Fruit fly (Drosophila melanogaster) whole organism, embryonic: ENCODE data around the gene RapGAP1.
A peak's percentile ranks its signal among the peaks of the same experiment; 100 is the strongest.

Experiments used
- B-H1 ChIP-seq: fragments of 200-800 bp; sonication (Bioruptor generic); IDR thresholded peaks from 3 replicates; pipeline ENCODE4 v1.3.6; 2022; ENCODE audit warnings: missing biosample characterization, missing genetic modification characterization
- Bdp1 ChIP-seq: fragments of 200-800 bp; sonication (Bioruptor generic); optimal IDR thresholded peaks from 3 replicates; lab custom pipeline; 2016; ENCODE audit warnings: missing biosample characterization, missing genetic modification characterization
- CG11085 ChIP-seq: fragments of 200-800 bp; sonication (Bioruptor generic); IDR thresholded peaks from 2 replicates; pipeline ENCODE4 v1.3.6; 2022; ENCODE audit warnings: missing biosample characterization, missing genetic modification characterization
- CG13296 ChIP-seq: fragments of 200-800 bp; sonication (Bioruptor generic); optimal IDR thresholded peaks from 3 replicates; lab custom pipeline; 2018; ENCODE audit warnings: missing biosample characterization, mild to moderate bottlenecking, missing genetic modification characterization
- CG14014 ChIP-seq: fragments of 200-800 bp; sonication (Bioruptor generic); IDR thresholded peaks from 2 replicates; pipeline ENCODE4 v1.3.6; 2022; ENCODE audit warnings: missing biosample characterization, missing genetic modification characterization
- CG1529 ChIP-seq: fragments of 200-800 bp; sonication (Bioruptor generic); optimal IDR thresholded peaks from 3 replicates; lab custom pipeline; 2018; ENCODE audit warnings: missing biosample characterization, missing genetic modification characterization
- CG18262 ChIP-seq: fragments of 200-800 bp; optimal IDR thresholded peaks from 3 replicates; lab custom pipeline; 2019; ENCODE audit warnings: missing biosample characterization, mild to moderate bottlenecking, missing genetic modification characterization, moderate library complexity
- CG2199 ChIP-seq: fragments of 200-800 bp; sonication (Bioruptor generic); IDR thresholded peaks from 3 replicates; pipeline ENCODE4 v1.3.6; 2022; ENCODE audit warnings: missing biosample characterization, missing genetic modification characterization
- CG2678 ChIP-seq: fragments of 200-800 bp; sonication (Bioruptor generic); optimal IDR thresholded peaks from 3 replicates; lab custom pipeline; 2019; ENCODE audit warnings: missing biosample characterization, mild to moderate bottlenecking, missing genetic modification characterization, moderate library complexity
- CG2875 ChIP-seq: fragments of 200-800 bp; sonication (Bioruptor generic); optimal IDR thresholded peaks from 2 replicates; lab custom pipeline; 2017; ENCODE audit warnings: missing biosample characterization, mild to moderate bottlenecking, missing genetic modification characterization, missing genetic modification reagents
- CG4360 ChIP-seq: fragments of 200-800 bp; sonication (Bioruptor generic); IDR thresholded peaks from 2 replicates; pipeline ENCODE4 v1.3.6; 2022; ENCODE audit warnings: missing biosample characterization, missing genetic modification characterization
- CG7357 ChIP-seq: fragments of 200-800 bp; sonication (Bioruptor generic); IDR thresholded peaks from 3 replicates; pipeline ENCODE4 v1.3.6; 2022; ENCODE audit warnings: missing biosample characterization, missing genetic modification characterization
- CG7786 ChIP-seq: fragments of 200-800 bp; sonication (Bioruptor generic); optimal IDR thresholded peaks from 2 replicates; lab custom pipeline; 2016; ENCODE audit warnings: missing biosample characterization, missing genetic modification characterization
- CG7839 ChIP-seq: fragments of 200-800 bp; sonication (Bioruptor generic); optimal IDR thresholded peaks from 3 replicates; lab custom pipeline; 2018; ENCODE audit warnings: missing biosample characterization, mild to moderate bottlenecking, missing genetic modification characterization, moderate library complexity
- CG7963 ChIP-seq: fragments of 200-800 bp; sonication (Bioruptor generic); IDR thresholded peaks from 3 replicates; pipeline ENCODE4 v1.3.6; 2022; ENCODE audit warnings: missing biosample characterization, missing genetic modification characterization; ENCODE audit not compliant: partially characterized antibody
- CG8944 ChIP-seq: fragments of 200-800 bp; sonication (Bioruptor generic); optimal IDR thresholded peaks from 3 replicates; lab custom pipeline; 2016; ENCODE audit warnings: missing biosample characterization, missing genetic modification characterization
- CG9609 ChIP-seq: fragments of 200-800 bp; sonication (Bioruptor generic); optimal IDR thresholded peaks from 3 replicates; lab custom pipeline; 2016; ENCODE audit warnings: missing biosample characterization, missing genetic modification characterization
- CG9797 ChIP-seq: fragments of 200-800 bp; sonication (Bioruptor generic); optimal IDR thresholded peaks from 3 replicates; lab custom pipeline; 2018; ENCODE audit warnings: missing biosample characterization, mild to moderate bottlenecking, missing genetic modification characterization
- CG9876 ChIP-seq: fragments of 200-800 bp; sonication (Bioruptor generic); optimal IDR thresholded peaks from 2 replicates; lab custom pipeline; 2016; ENCODE audit warnings: missing biosample characterization, missing genetic modification characterization
- Camta ChIP-seq: fragments of 200-800 bp; sonication (Bioruptor generic); optimal IDR thresholded peaks from 2 replicates; lab custom pipeline; 2016; ENCODE audit warnings: missing biosample characterization, missing genetic modification characterization
- Dad ChIP-seq: fragments of 200-800 bp; sonication (Bioruptor generic); optimal IDR thresholded peaks from 3 replicates; lab custom pipeline; 2016; ENCODE audit warnings: missing biosample characterization, missing genetic modification characterization
- Dbx ChIP-seq: fragments of 200-800 bp; sonication (Bioruptor generic); IDR thresholded peaks from 3 replicates; pipeline ENCODE4 v1.3.6; 2022; ENCODE audit warnings: missing biosample characterization, missing genetic modification characterization
- Dll ChIP-seq: fragments of 200-800 bp; sonication (Bioruptor generic); IDR thresholded peaks from 4 replicates; pipeline ENCODE4 v1.3.6; 2022; ENCODE audit warnings: missing biosample characterization, missing genetic modification characterization; ENCODE audit not compliant: partially characterized antibody
- HLHmδ ChIP-seq: fragments of 200-800 bp; sonication (Bioruptor generic); optimal IDR thresholded peaks from 2 replicates; lab custom pipeline; 2018; ENCODE audit warnings: missing biosample characterization, mild to moderate bottlenecking, missing genetic modification characterization, moderate library complexity
- Hr3 ChIP-seq: fragments of 200-800 bp; sonication (Bioruptor generic); optimal IDR thresholded peaks from 3 replicates; lab custom pipeline; 2016; ENCODE audit warnings: missing biosample characterization, missing genetic modification characterization
- Kr ChIP-seq: fragments of 200-800 bp; sonication (Bioruptor generic); optimal IDR thresholded peaks from 2 replicates; lab custom pipeline; 2017; ENCODE audit warnings: missing biosample characterization, mild to moderate bottlenecking, missing genetic modification characterization
- Meics ChIP-seq: fragments of 200-800 bp; sonication (Bioruptor generic); optimal IDR thresholded peaks from 2 replicates; lab custom pipeline; 2017; ENCODE audit warnings: missing biosample characterization, mild to moderate bottlenecking, missing genetic modification characterization
- NFAT ChIP-seq: fragments of 200-800 bp; sonication (Bioruptor generic); IDR thresholded peaks from 2 replicates; pipeline ENCODE4 v1.3.6; 2022; ENCODE audit warnings: missing biosample characterization, missing genetic modification characterization
- Ptx1 ChIP-seq: fragments of 200-800 bp; sonication (Bioruptor generic); IDR thresholded peaks from 2 replicates; pipeline ENCODE4 v1.3.6; 2022; ENCODE audit warnings: missing biosample characterization, missing genetic modification characterization
- Sox102F ChIP-seq: fragments of 200-800 bp; sonication (Bioruptor generic); optimal IDR thresholded peaks from 2 replicates; lab custom pipeline; 2018; ENCODE audit warnings: missing biosample characterization, mild to moderate bottlenecking, missing genetic modification characterization, moderate library complexity
- amos ChIP-seq: fragments of 200-800 bp; sonication (Bioruptor generic); IDR thresholded peaks from 2 replicates; pipeline ENCODE4 v1.3.6; 2022; ENCODE audit warnings: missing biosample characterization, missing genetic modification characterization; ENCODE audit not compliant: partially characterized antibody
- aop ChIP-seq: fragments of 200-800 bp; sonication (Bioruptor generic); IDR thresholded peaks from 2 replicates; pipeline ENCODE4 v1.3.6; 2022; ENCODE audit warnings: missing biosample characterization, missing genetic modification characterization
- bbx ChIP-seq: fragments of 200-800 bp; sonication (Bioruptor generic); IDR thresholded peaks from 2 replicates; pipeline ENCODE4 v1.3.6; 2022; ENCODE audit warnings: missing biosample characterization, missing genetic modification characterization; ENCODE audit not compliant: partially characterized antibody
- bigmax ChIP-seq: fragments of 200-800 bp; sonication (Bioruptor generic); optimal IDR thresholded peaks from 2 replicates; lab custom pipeline; 2018; ENCODE audit warnings: missing biosample characterization, mild to moderate bottlenecking, missing genetic modification characterization
- emc ChIP-seq: fragments of 200-800 bp; sonication (Bioruptor generic); optimal IDR thresholded peaks from 2 replicates; lab custom pipeline; 2016; ENCODE audit warnings: missing biosample characterization, missing genetic modification characterization
- fd96Cb ChIP-seq: fragments of 200-800 bp; sonication (Bioruptor generic); optimal IDR thresholded peaks from 2 replicates; lab custom pipeline; 2018; ENCODE audit warnings: missing biosample characterization, mild to moderate bottlenecking, missing genetic modification characterization, moderate library complexity
- gcm ChIP-seq: fragments of 200-800 bp; sonication (Bioruptor generic); optimal IDR thresholded peaks from 2 replicates; lab custom pipeline; 2019; ENCODE audit warnings: missing biosample characterization, mild to moderate bottlenecking, missing genetic modification characterization, moderate library complexity
- inv ChIP-seq: fragments of 200-800 bp; sonication (Bioruptor generic); IDR thresholded peaks from 2 replicates; pipeline ENCODE4 v1.3.6; 2022; ENCODE audit warnings: missing biosample characterization, missing genetic modification characterization; ENCODE audit not compliant: partially characterized antibody
- jigr1 ChIP-seq: fragments of 200-800 bp; sonication (Bioruptor generic); IDR thresholded peaks from 3 replicates; pipeline ENCODE4 v1.3.6; 2022; ENCODE audit warnings: missing biosample characterization, missing genetic modification characterization
- knrl ChIP-seq: fragments of 200-800 bp; sonication (Bioruptor generic); IDR thresholded peaks from 3 replicates; pipeline ENCODE4 v1.3.6; 2022; ENCODE audit warnings: missing biosample characterization, missing genetic modification characterization; ENCODE audit not compliant: partially characterized antibody
- mirr ChIP-seq: fragments of 200-800 bp; sonication (Bioruptor generic); optimal IDR thresholded peaks from 3 replicates; lab custom pipeline; 2018; ENCODE audit warnings: missing biosample characterization, mild to moderate bottlenecking, missing genetic modification characterization
- nmo ChIP-seq: fragments of 200-800 bp; sonication (Bioruptor generic); optimal IDR thresholded peaks from 2 replicates; lab custom pipeline; 2018; ENCODE audit warnings: missing biosample characterization, mild to moderate bottlenecking, missing genetic modification characterization, moderate library complexity
- nom ChIP-seq: fragments of 200-800 bp; sonication (Bioruptor generic); optimal IDR thresholded peaks from 2 replicates; lab custom pipeline; 2017; ENCODE audit warnings: missing biosample characterization, missing genetic modification characterization, mild to moderate bottlenecking, moderate library complexity, missing genetic modification reagents
- onecut ChIP-seq: fragments of 200-800 bp; sonication (Bioruptor generic); IDR thresholded peaks from 2 replicates; pipeline ENCODE4 v1.3.6; 2022; ENCODE audit warnings: missing biosample characterization, missing genetic modification characterization
- row ChIP-seq: fragments of 200-800 bp; sonication (Bioruptor generic); IDR thresholded peaks from 3 replicates; pipeline ENCODE4 v1.3.6; 2022; ENCODE audit warnings: missing biosample characterization, missing genetic modification characterization
- scrt ChIP-seq: fragments of 200-800 bp; sonication (Bioruptor generic); optimal IDR thresholded peaks from 2 replicates; lab custom pipeline; 2018; ENCODE audit warnings: missing biosample characterization, mild to moderate bottlenecking, missing genetic modification characterization, moderate library complexity
- so ChIP-seq: fragments of 200-800 bp; sonication (Bioruptor generic); IDR thresholded peaks from 3 replicates; pipeline ENCODE4 v1.3.6; 2022; ENCODE audit warnings: missing biosample characterization, missing genetic modification characterization
- trem ChIP-seq: fragments of 200-800 bp; optimal IDR thresholded peaks from 3 replicates; lab custom pipeline; 2019; ENCODE audit warnings: missing biosample characterization, mild to moderate bottlenecking, missing genetic modification characterization, moderate library complexity
- yki ChIP-seq: fragments of >200 bp; optimal IDR thresholded peaks from 3 replicates; lab custom pipeline; 2018
- zen2 ChIP-seq: fragments of 200-800 bp; sonication (Bioruptor generic); IDR thresholded peaks from 3 replicates; pipeline ENCODE4 v1.3.6; 2022; ENCODE audit warnings: missing biosample characterization, missing genetic modification characterization; ENCODE audit not compliant: partially characterized antibody

RapGAP1 gene

DNA sequence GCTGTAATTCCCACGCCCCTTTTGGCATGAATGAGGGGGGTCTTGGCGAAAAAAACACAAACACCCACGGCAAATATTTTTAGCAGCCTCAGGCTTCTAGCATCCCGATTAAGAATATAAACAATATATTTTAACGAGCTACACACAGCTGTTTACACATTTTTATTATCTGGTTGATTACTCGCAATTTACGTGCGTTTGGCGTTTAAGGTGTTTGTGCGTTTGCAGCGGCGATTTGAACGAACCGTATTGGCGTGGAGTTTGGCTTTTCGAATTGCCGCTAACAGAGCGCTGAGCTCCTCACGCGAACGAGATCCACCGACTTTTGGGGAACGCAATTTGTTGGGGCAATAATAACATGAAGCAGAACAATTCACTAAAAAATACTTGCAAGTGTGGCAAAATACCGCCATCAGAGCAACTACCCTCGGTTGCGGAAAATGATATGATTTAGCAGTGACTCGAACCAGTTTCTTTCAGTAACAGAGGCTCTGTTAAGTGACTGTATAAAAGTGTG, 82.7 kb downstream of the RapGAP1 start, which contains the start of gene Ziz (continued):
- TF ChIP-seq bbx (GFP tag; lab: Robert Waterston, UW) (peak; percentile 81), jigr1 (no peak), CG1529 (GFP tag; lab: Kevin White, UChicago) (no peak), Sox102F (GFP tag; lab: Kevin White, UChicago) (no peak), CG13296 (GFP tag; lab: Kevin White, UChicago) (peak; percentile 62), CG7963 (GFP tag; lab: Robert Waterston, UW) (no peak), yki (no peak), nmo (GFP tag; lab: Kevin White, UChicago) (peak; percentile 41), CG2199 (GFP tag; lab: Robert Waterston, UW) (peak; percentile 73; the same call in 1 of the 3 replicates), bigmax (peak; percentile 49), inv (no peak), CG9876 (GFP tag; lab: Kevin White, UChicago) (no peak), amos (GFP tag; lab: Robert Waterston, UW) (peak; percentile 60; the same call in 1 of the 2 replicates), CG2678 (tag; lab: Kevin White, UChicago) (peak; percentile 58), CG8944 (no peak), NFAT (peak; percentile 44; the same call in 1 of the 2 replicates), aop (GFP tag; lab: Robert Waterston, UW) (no peak), Camta (GFP tag; lab: Kevin White, UChicago) (peak; percentile 6), so (GFP tag; lab: Robert Waterston, UW) (peak; percentile 70; the same call in 2 of the 3 replicates), CG14014 (GFP tag; lab: Robert Waterston, UW) (peak; percentile 58; the same call in 1 of the 2 replicates), onecut (GFP tag; lab: Robert Waterston, UW) (peak; percentile 34; the same call in 1 of the 2 replicates), B-H1 (GFP tag; lab: Robert Waterston, UW) (no peak; the same call in 2 of the 3 replicates), Hr3 (GFP tag; lab: Kevin White, UChicago) (no peak), Dbx (peak; percentile 67; the same call in 2 of the 3 replicates), HLHmδ (GFP tag; lab: Kevin White, UChicago) (peak; percentile 69), CG7357 (GFP tag; lab: Robert Waterston, UW) (no peak), zen2 (GFP tag; lab: Robert Waterston, UW) (no peak), CG11085 (no peak), Kr (no peak), CG7839 (peak; percentile 37), Dad (GFP tag; lab: Kevin White, UChicago) (peak; percentile 30), CG18262 (tag; lab: Kevin White, UChicago) (peak; percentile 11), trem (tag; lab: Kevin White, UChicago) (peak; percentile 77), Meics (no peak), Bdp1 (GFP tag; lab: Kevin White, UChicago) (no peak), mirr (GFP tag; lab: Kevin White, UChicago) (peak; percentile 70), fd96Cb (tag; lab: Kevin White, UChicago) (no peak), CG9609 (peak; percentile 19), Ptx1 (no peak), row (GFP tag; lab: Robert Waterston, UW) (peak; percentile 28; the same call in 1 of the 3 replicates), knrl (GFP tag; lab: Robert Waterston, UW) (peak; percentile 52; the same call in 1 of the 3 replicates), gcm (GFP tag; lab: Kevin White, UChicago) (peak; percentile 4), scrt (GFP tag; lab: Kevin White, UChicago) (peak; percentile 46), CG9797 (GFP tag; lab: Kevin White, UChicago) (peak; percentile 98), nom (GFP tag; lab: Kevin White, UChicago) (peak; percentile 39), emc (no peak), CG7786 (GFP tag; lab: Kevin White, UChicago) (no peak), CG4360 (GFP tag; lab: Robert Waterston, UW) (no peak), Dll (GFP tag; lab: Robert Waterston, UW) (no peak), CG2875 (GFP tag; lab: Kevin White, UChicago) (no peak)
